Worm (Caenorhabditis elegans): ENCODE data around the gene hphd-1.

Gene hphd-1

ce11 chrII:13022555-13022954, 26.2 kb upstream of the hphd-1 start:
- TF ChIP-seq ztf-29 (GFP tag; IDR thresholded peaks at IDR 0.05) (no peak), med-1 (GFP tag; optimal IDR thresholded peaks at IDR 0.05; ENCODE audit: insufficient read depth) (no peak), flt-1 (GFP tag; IDR thresholded peaks at IDR 0.05) (no peak), cog-1 (tag; optimal IDR thresholded peaks at IDR 0.05) (no peak), T22C8.4 (GFP tag; IDR thresholded peaks at IDR 0.05) (no peak), ztf-23 (GFP tag; IDR thresholded peaks at IDR 0.05) (no peak)

DNA sequence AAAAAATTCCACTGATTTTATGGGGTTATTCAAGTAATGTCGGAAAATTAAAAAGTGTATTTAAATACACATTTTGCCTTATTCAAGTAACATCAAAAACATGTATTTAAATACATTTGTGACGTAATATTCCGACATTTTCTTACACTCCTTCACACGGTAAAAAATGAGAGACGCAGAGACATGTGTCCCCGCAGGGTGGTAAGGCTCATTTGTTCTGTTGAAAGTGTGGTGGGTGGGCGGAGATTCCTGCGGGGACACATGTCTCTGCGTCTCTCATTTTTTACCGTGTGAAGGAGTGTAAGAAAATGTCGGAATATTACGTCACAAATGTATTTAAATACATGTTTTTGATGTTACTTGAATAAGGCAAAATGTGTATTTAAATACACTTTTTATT, 20.0 kb upstream of the hphd-1 start:
- TF ChIP-seq ztf-23 (GFP tag; IDR thresholded peaks at IDR 0.05) = peak; percentile 69; the same call in 1 of the 2 replicates
- peak; percentile 90 for TF ChIP-seq flt-1 (GFP tag; IDR thresholded peaks at IDR 0.05)
- 0 out of 2 replicates have a peak, but pooled peaks have one; percentile 42 for TF ChIP-seq tab-1 (GFP tag; IDR thresholded peaks at IDR 0.05)
- peak; percentile 30; the same call in 1 of the 2 replicates for TF ChIP-seq T22C8.4 (GFP tag; IDR thresholded peaks at IDR 0.05)
- peak; percentile 71; the same call in 1 of the 2 replicates for TF ChIP-seq klf-2 (GFP tag; conservative IDR thresholded peaks at IDR 0.05)
- TF ChIP-seq ref-1 (GFP tag; conservative IDR thresholded peaks at IDR 0.05) = peak; percentile 56; the same call in 1 of the 2 replicates

DNA sequence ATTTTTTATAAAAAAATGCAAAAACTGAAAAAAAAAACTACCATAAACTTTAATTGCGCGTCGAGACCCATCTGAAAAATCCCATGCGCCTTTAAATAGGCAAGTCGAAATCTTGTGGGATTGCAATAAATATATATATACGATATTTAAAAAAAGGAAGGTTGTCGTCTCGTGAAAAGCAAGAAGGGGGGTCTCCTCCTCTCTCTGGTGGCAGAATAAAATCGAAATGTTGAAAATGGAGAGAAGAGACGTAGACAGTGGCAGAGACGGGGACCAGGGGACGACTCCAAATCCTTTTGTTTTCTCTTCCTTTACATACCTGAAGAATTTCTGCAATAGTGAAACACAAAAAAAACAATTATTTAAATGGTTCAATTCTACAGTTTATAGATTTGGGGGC, 17.6 kb upstream of the hphd-1 start, which contains the start of gene F18A11.5:
F18A11.5 (minus strand) TSS at position 321 of the 400 bp plus-strand sequence.
- TF ChIP-seq ref-1 (GFP tag; conservative IDR thresholded peaks at IDR 0.05) (no peak), flt-1 (GFP tag; IDR thresholded peaks at IDR 0.05) (no peak), ztf-23 (GFP tag; IDR thresholded peaks at IDR 0.05) (no peak), T22C8.4 (GFP tag; IDR thresholded peaks at IDR 0.05) (no peak), klf-2 (GFP tag; conservative IDR thresholded peaks at IDR 0.05) (no peak), med-1 (GFP tag; optimal IDR thresholded peaks at IDR 0.05; ENCODE audit: insufficient read depth) (no peak)

- TF ChIP-seq ztf-29 (GFP tag; IDR thresholded peaks at IDR 0.05) = no peak
- TF ChIP-seq cog-1 (tag; optimal IDR thresholded peaks at IDR 0.05) = no peak
- TF ChIP-seq T22C8.4 (GFP tag; IDR thresholded peaks at IDR 0.05) = no peak
- TF ChIP-seq ztf-23 (GFP tag; IDR thresholded peaks at IDR 0.05) = no peak
- no peak for TF ChIP-seq ref-1 (GFP tag; conservative IDR thresholded peaks at IDR 0.05)
- TF ChIP-seq flt-1 (GFP tag; IDR thresholded peaks at IDR 0.05) = no peak
- TF ChIP-seq tab-1 (GFP tag; IDR thresholded peaks at IDR 0.05) = no peak
- TF ChIP-seq klf-2 (GFP tag; conservative IDR thresholded peaks at IDR 0.05) = no peak
- no peak for TF ChIP-seq med-1 (GFP tag; optimal IDR thresholded peaks at IDR 0.05; ENCODE audit: insufficient read depth)
These were observed 16.3 kb upstream of the hphd-1 start for ce11 chrII:13012684-13013083.

DNA sequence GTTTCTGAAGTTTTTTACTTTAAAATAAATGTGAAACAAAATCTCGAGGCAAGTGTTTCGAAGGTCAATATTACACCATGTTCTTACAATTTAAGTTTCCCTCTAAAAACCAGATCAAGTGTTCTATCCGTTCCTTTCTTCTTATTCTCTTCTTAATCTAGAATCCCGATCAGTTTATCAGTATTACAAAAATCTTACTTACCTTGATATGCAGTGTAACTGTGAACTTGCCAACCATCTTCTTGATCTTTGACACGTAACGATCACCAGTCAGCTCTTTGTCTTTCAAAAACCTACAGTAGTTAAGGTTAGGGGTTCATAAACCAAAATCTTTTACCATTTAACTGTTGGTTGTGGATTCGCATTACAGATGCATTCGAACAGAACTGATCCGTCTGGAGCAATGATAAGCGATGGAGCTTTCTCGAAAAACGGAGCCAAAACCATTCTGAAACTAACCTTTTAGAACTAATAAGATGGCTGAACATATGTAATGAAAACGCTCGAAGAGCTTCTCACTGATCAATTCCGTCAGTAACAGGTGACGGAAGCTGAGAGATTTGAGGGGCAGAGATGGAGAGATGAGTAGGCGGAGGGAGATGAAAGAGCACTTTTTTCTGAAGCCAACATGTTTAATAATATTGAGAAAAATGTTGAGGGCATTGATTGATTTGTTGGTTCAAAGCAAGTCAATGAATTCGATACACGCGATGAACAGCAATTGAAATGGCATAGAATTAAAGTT, 11.5 kb upstream of the hphd-1 start, which contains the start of gene oig-2:
oig-2 (minus strand) TSS at position 448 of the 745 bp plus-strand sequence.
- TF ChIP-seq T22C8.4 (GFP tag; IDR thresholded peaks at IDR 0.05) (no peak), ztf-29 (GFP tag; IDR thresholded peaks at IDR 0.05) (no peak), flt-1 (GFP tag; IDR thresholded peaks at IDR 0.05) (no peak), ref-1 (GFP tag; conservative IDR thresholded peaks at IDR 0.05) (no peak)

- TF ChIP-seq tab-1 (GFP tag; IDR thresholded peaks at IDR 0.05) = no peak
These were observed 9.9 kb upstream of the hphd-1 start for ce11 chrII:13006283-13006682.

DNA sequence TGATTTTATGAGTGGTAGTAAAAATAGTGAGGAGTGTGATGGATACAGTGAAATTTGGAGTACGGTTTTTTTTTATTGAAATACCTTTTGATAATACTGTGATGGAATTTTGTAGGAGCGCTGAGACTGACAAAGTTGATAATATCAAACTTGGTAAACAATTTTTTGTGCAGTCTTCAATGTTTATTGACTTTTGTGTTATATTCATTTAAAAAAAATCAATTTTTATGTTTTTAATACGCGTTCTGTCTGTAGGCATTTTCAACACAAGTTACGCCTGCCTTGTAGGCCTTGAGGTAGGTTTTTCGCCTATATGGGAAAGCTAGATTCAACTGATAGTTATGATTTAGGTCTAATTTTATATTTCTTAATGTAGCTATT, 8.5 kb upstream of the hphd-1 start:
- TF ChIP-seq klf-2 (GFP tag; conservative IDR thresholded peaks at IDR 0.05) = no peak
- TF ChIP-seq med-1 (GFP tag; optimal IDR thresholded peaks at IDR 0.05; ENCODE audit: insufficient read depth) = no peak
- no peak for TF ChIP-seq ref-1 (GFP tag; conservative IDR thresholded peaks at IDR 0.05)

DNA sequence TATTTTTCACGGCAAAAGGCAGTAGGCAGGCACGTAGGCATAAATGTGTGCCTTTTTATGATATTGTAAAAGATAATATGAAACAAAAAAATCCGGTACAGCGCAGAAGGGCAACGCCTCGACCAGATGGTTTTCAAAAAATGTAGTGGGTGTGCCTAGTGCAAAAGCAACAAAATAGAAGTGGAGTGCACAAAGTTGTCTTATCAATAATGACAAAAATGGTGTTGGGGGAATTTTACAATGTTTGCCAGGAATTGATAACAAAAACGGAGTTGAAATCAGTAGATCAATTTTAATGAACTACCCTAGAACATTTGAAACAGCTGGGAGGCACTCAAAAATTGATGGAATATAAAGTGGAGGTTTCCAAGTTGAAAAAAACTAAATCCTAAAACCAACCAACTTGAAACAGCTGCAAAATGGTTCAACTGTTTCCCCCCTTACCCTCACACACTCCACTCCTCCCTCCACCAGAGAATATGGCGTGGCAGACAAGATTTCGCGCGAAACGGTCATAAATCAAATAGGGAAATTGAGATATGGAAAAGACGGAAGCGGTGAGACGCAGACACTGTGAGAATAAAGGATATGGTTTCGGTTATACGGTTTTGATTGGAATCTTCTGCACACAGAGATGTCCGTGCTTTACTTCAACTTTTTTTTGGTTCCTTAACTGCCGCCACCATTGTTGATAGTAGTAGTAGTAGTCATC, 7.9 kb upstream of the hphd-1 start:
- TF ChIP-seq ztf-23 (GFP tag; IDR thresholded peaks at IDR 0.05) (no peak), klf-2 (GFP tag; conservative IDR thresholded peaks at IDR 0.05) (no peak), cog-1 (tag; optimal IDR thresholded peaks at IDR 0.05) (no peak), med-1 (GFP tag; optimal IDR thresholded peaks at IDR 0.05; ENCODE audit: insufficient read depth) (no peak)

ce11 chrII:13003244-13003643, 6.9 kb upstream of the hphd-1 start:
- TF ChIP-seq ref-1 (GFP tag; conservative IDR thresholded peaks at IDR 0.05) (no peak), ztf-29 (GFP tag; IDR thresholded peaks at IDR 0.05) (no peak), klf-2 (GFP tag; conservative IDR thresholded peaks at IDR 0.05) (no peak), T22C8.4 (GFP tag; IDR thresholded peaks at IDR 0.05) (no peak), flt-1 (GFP tag; IDR thresholded peaks at IDR 0.05) (no peak), ztf-23 (GFP tag; IDR thresholded peaks at IDR 0.05) (no peak), med-1 (GFP tag; optimal IDR thresholded peaks at IDR 0.05; ENCODE audit: insufficient read depth) (no peak), tab-1 (GFP tag; IDR thresholded peaks at IDR 0.05) (no peak)

DNA sequence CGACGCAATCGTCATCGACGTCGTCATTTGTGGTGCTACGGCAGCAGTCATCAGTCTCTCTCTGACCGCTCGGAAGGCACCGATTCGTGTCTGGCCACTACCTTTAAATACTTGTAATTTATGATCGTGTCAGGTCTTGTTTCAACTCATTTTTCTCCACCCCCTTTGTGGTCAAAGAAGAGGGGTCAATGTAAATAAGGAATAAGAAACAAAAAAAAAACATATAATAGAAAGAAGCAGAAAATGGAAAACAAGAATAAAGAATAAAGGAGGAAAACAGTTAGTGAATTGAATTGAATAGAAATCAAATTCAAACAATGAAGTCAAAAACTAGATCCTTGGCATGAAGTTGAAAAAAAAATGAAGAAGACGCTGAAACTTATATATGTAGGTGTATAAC, 4.4 kb upstream of the hphd-1 start, which contains the start of gene Y38F1A.8:
Y38F1A.8 (minus strand) TSS at position 101 of the 400 bp plus-strand sequence.
- no peak for TF ChIP-seq cog-1 (tag; optimal IDR thresholded peaks at IDR 0.05)
- TF ChIP-seq ztf-23 (GFP tag; IDR thresholded peaks at IDR 0.05) = no peak
- TF ChIP-seq ref-1 (GFP tag; conservative IDR thresholded peaks at IDR 0.05) = no peak
- TF ChIP-seq med-1 (GFP tag; optimal IDR thresholded peaks at IDR 0.05; ENCODE audit: insufficient read depth) = no peak
- TF ChIP-seq ztf-29 (GFP tag; IDR thresholded peaks at IDR 0.05) = no peak
- no peak for TF ChIP-seq klf-2 (GFP tag; conservative IDR thresholded peaks at IDR 0.05)
- no peak for TF ChIP-seq T22C8.4 (GFP tag; IDR thresholded peaks at IDR 0.05)
- TF ChIP-seq tab-1 (GFP tag; IDR thresholded peaks at IDR 0.05) = no peak
- no peak for TF ChIP-seq flt-1 (GFP tag; IDR thresholded peaks at IDR 0.05)
